Worm (Caenorhabditis elegans): ENCODE measurements around the gene K02D3.1.

Gene K02D3.1

DNA sequence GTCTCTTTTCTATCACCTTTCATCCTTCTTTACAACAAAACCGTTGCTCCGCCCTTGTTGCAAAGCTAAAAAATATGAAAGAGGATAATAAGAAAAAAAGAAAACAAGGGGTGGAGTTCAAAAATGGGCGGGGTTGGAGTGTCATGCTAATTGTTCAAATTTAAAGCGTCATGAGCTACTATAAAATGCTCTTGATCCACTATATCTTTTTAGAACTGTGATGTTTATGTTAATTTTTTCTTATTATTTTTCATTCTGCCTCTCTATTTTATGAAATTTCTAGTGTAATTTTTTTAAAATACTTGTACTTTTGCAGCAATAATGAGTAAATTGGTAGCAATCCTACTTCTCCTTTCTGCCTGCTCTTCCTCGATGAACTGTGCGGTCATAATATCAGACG lies at the start of gene K02D3.1:
Gene K02D3.1, plus strand, starts transcription at position 301 of the 400 bp plus-strand sequence.
- no peak for TF ChIP-seq unc-62 (GFP tag; optimal IDR thresholded peaks at IDR 0.05)

DNA sequence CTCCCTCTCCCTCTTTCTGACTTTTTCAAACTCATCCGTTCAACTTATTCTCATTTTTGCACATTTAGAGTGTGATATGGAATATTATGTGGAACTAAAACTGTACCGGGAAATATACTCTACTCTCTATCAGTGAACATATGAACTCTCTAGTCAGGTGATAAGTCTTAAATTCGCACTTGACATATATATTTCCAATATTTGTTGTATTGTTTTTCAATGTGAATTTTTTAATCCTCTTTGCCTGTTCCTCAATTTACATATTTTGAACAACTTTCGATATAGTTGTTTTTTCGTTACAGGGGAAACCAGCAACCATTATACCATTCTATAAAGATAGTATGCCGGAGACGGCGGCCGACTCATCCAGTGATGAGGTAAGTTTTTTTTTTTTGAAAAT lies 46.5 kb upstream of the K02D3.1 start, which contains the start of gene C04A11.1:
Gene C04A11.1, plus strand, starts transcription at position 301 of the 400 bp plus-strand sequence.
- no peak for TF ChIP-seq unc-62 (GFP tag; optimal IDR thresholded peaks at IDR 0.05)

- TF ChIP-seq unc-62 (GFP tag; optimal IDR thresholded peaks at IDR 0.05) = no peak
These were observed 42.8 kb upstream of the K02D3.1 start, which contains the start of gene C04A11.5 for ce11 chrX:13663641-13664633. Gene C04A11.5 (plus strand): TSS chrX:13664583.

ce11 chrX:13665447-13665846 lies 41.3 kb upstream of the K02D3.1 start:
- TF ChIP-seq unc-62 (GFP tag; optimal IDR thresholded peaks at IDR 0.05) = no peak

ce11 chrX:13666864-13667263 lies 39.8 kb upstream of the K02D3.1 start:
- no peak for TF ChIP-seq unc-62 (GFP tag; optimal IDR thresholded peaks at IDR 0.05)

ce11 chrX:13668728-13669127 lies 38.0 kb upstream of the K02D3.1 start, which contains the start of gene C04A11.2:
Gene C04A11.2 (minus strand): TSS chrX:13668828.
- TF ChIP-seq unc-62 (GFP tag; optimal IDR thresholded peaks at IDR 0.05) = no peak

DNA sequence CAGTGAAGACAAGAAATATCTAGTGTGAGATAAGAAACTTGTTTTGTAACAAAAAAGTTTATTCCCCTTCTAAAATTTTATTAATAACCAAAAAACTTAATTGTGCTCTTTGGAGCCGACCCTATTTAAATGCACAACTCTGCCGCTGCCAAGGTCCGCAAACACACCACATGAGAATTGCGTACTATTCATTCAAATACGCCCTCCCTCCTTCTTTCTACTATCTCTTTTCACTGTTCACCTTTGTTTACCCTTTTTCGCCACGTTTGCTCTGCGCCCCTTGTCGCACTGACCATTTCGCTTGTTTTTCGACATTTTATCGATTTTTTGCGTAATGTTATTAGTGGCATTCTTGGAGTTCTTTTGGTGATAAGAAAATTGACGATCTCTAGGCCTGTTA lies 37.1 kb upstream of the K02D3.1 start:
- TF ChIP-seq unc-62 (GFP tag; optimal IDR thresholded peaks at IDR 0.05) = no peak

- TF ChIP-seq unc-62 (GFP tag; optimal IDR thresholded peaks at IDR 0.05) = no peak
These were observed 35.7 kb upstream of the K02D3.1 start for ce11 chrX:13670966-13671365.

DNA sequence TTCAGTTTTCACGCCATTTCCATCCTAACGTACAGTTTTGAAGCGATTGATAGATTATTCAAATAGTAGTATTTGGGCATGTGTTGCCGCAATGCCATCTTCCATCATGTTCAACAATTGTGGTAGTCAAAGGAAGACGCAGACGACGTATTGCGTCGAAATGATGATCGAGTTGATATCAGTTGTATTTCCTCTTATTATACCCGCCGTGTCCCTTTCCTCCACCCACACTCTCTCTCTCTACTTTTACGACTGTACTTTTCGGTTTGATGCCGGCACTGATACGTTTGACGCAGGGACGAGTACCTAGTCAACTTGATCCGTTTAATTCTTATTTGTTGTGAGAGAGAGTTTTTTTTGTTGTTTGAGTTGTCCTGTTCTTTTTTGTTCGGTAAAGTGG lies 34.1 kb upstream of the K02D3.1 start:
- no peak for TF ChIP-seq unc-62 (GFP tag; optimal IDR thresholded peaks at IDR 0.05)

DNA sequence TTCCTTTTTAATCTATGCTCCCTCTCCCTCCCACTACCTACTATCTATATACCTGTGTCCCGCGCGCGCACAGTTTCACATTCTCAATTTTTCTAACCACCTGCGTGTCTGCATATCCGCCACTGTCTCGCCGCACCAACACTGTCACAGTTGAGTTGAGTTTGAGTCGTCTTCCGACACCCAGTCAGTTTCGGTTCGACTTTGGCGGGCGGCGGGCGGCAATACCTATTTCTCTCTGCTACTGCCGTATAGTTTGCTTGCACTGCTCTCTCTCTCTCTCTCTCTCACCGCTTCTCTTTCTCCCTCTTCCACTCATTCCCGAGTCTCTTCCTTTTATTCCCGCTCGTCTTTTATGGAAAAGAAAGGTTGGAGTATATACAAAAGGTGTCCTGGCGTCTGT lies 31.3 kb upstream of the K02D3.1 start:
- TF ChIP-seq unc-62 (GFP tag; optimal IDR thresholded peaks at IDR 0.05) = no peak

DNA sequence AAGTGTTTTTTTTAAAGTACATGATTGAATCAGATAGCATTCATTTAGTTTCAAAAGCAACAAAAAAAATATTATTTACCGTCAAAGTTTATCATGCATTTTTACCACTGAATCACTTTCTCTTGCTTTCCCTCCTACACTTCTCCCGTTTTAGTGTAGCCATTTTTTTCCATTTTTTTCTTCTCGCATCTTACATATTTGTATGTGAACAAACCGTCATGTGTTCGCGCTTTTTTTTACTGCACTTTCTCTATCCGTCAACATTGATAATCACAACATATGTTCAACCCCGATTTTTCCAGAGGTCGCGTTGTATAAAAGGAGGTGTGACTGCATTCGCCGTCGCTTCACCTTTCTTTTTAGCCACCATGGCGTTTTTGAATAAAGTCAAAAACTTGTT lies 29.8 kb upstream of the K02D3.1 start, which contains the start of gene gck-4:
Gene gck-4, plus strand, starts transcription at position 301 of the 400 bp plus-strand sequence.
- no peak for TF ChIP-seq unc-62 (GFP tag; optimal IDR thresholded peaks at IDR 0.05)

ce11 chrX:13685725-13686124 lies 21.0 kb upstream of the K02D3.1 start:
- no peak for TF ChIP-seq unc-62 (GFP tag; optimal IDR thresholded peaks at IDR 0.05)

DNA sequence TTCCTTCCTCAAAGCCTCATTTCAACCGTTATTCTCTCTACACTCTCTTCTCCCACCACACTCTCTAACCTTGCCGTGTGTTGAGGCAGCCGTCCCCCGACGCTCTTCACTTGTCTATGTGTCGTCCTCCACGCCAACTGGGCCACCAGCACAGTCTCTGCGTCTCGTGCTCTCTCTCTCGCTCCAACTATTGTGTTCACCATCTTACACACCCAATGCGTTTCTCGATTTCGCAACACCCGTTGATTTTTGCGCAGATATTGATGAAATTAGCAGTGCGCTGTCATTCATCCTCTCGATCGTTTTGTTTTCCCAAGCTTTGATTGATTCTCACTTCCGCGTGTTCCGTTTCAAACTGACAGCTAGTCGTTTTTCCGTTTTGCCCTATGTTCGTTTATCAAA lies 19.6 kb upstream of the K02D3.1 start:
- TF ChIP-seq unc-62 (GFP tag; optimal IDR thresholded peaks at IDR 0.05) = no peak

DNA sequence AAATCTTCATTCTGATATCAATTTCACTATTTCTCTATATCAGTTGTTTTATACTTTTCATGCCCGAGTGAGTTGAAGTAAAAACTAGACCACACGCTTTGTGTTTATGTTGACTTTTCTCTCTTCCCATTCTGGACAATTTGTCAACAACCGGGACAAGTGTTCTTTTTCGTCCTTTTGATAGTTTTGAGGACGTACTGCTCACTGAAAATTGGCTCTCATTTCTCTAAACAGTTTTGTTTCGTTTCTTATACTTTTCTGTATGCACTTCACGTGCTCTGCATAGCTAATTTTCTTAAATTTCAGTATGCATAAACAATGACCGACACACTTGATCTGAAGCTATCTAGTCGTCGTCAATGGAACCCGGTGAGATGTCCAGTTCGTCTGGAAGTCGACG lies 19.1 kb upstream of the K02D3.1 start, which contains the start of gene adm-2:
Gene adm-2, plus strand, starts transcription at position 301 of the 400 bp plus-strand sequence.
- TF ChIP-seq unc-62 (GFP tag; optimal IDR thresholded peaks at IDR 0.05) = no peak

DNA sequence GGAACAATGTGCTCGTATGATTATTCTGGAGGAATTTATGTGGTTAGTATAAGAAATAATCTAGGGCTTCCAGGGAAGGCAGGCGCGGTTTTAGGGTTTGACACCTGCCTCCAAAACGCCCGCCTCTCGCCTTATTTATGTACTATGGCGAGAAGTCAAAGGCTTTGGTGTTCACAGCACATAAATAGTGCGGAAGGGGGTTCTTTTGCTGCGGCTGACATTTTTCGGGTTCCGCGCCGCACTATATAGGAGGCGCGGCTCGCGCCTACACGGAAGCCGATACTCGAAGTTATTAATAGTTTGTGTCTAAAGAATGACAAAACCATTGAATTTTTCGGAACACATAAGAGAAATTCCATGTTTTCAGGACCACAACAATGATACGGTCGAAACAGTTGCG lies 16.4 kb upstream of the K02D3.1 start:
- TF ChIP-seq unc-62 (GFP tag; optimal IDR thresholded peaks at IDR 0.05) = no peak

ce11 chrX:13696152-13696551 lies 10.6 kb upstream of the K02D3.1 start:
- TF ChIP-seq unc-62 (GFP tag; optimal IDR thresholded peaks at IDR 0.05) = no peak

DNA sequence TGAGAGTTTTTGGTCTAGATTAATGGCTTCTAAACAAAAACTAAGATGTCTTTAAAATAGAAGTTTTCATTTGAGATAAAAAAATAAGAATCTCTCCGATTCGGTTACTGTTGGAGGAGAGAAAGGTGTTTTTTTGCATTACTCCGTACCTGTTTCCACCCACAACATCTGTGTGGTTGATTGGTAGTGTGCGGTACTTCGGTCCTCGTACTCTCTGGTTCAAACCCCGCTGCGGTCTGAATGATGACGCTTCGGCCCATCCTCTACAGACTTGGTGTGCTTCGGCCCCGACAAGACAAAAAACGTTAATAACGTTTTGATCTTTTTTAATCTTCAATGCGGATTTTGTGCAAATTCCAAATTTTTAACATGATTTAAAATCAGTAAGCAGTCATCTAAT lies 9.2 kb upstream of the K02D3.1 start:
- TF ChIP-seq unc-62 (GFP tag; optimal IDR thresholded peaks at IDR 0.05) = no peak

All from whole organism, dauer.